Worm (Caenorhabditis elegans): Measurements from ENCODE around the gene pap-3.

The pap-3 gene

ce11 chrII:11772364-11772763, 44.0 kb downstream of the pap-3 start, which contains the start of gene F44E5.15:
TSS of gene F44E5.15 (plus strand) at chrII:11772664.
- TF ChIP-seq nhr-25 (tag; optimal IDR thresholded peaks at IDR 0.05) (no peak), C34F6.9 (tag; optimal IDR thresholded peaks at IDR 0.05) (no peak), elt-3 (tag; optimal IDR thresholded peaks at IDR 0.05) (no peak), unc-62 (GFP tag; optimal IDR thresholded peaks at IDR 0.05) (no peak), sem-4 (tag; optimal IDR thresholded peaks at IDR 0.05) (no peak), ztf-4 (tag; optimal IDR thresholded peaks at IDR 0.05) (no peak), crh-2 (tag; optimal IDR thresholded peaks at IDR 0.05) (no peak), mbf-1 (tag; optimal IDR thresholded peaks at IDR 0.05) (no peak), mdl-1 (tag; optimal IDR thresholded peaks at IDR 0.05) (no peak), F13H6.1 (tag; optimal IDR thresholded peaks at IDR 0.05) (no peak)

- TF ChIP-seq nhr-6 (tag; optimal IDR thresholded peaks at IDR 0.05), result no peak
- no peak for TF ChIP-seq sma-3 (GFP tag; optimal IDR thresholded peaks at IDR 0.05)
- no peak for TF ChIP-seq nhr-77 (tag; optimal IDR thresholded peaks at IDR 0.05)
- TF ChIP-seq nhr-25 (tag; optimal IDR thresholded peaks at IDR 0.05), result no peak
- TF ChIP-seq blmp-1 (tag; optimal IDR thresholded peaks at IDR 0.05; ENCODE audit: insufficient read depth), result no peak
- TF ChIP-seq F13H6.1 (tag; optimal IDR thresholded peaks at IDR 0.05), result no peak
- TF ChIP-seq ztf-1 (GFP tag; conservative IDR thresholded peaks at IDR 0.05), result no peak
- no peak for TF ChIP-seq alr-1 (tag; optimal IDR thresholded peaks at IDR 0.05)
- no peak for TF ChIP-seq fos-1 (tag; optimal IDR thresholded peaks at IDR 0.05)
- no peak for TF ChIP-seq nhr-11 (tag; optimal IDR thresholded peaks at IDR 0.05)
- TF ChIP-seq lin-13 (GFP tag; optimal IDR thresholded peaks at IDR 0.05), result no peak
- TF ChIP-seq crh-2 (tag; optimal IDR thresholded peaks at IDR 0.05), result no peak
- TF ChIP-seq ztf-4 (tag; optimal IDR thresholded peaks at IDR 0.05), result no peak
- no peak for TF ChIP-seq sma-9 (GFP tag; optimal IDR thresholded peaks at IDR 0.05)
- no peak for TF ChIP-seq sma-9 (tag; optimal IDR thresholded peaks at IDR 0.05)
- TF ChIP-seq nhr-21 (tag; optimal IDR thresholded peaks at IDR 0.05), result no peak
- TF ChIP-seq mab-5 (tag; optimal IDR thresholded peaks at IDR 0.05), result no peak
- no peak for TF ChIP-seq dmd-4 (tag; optimal IDR thresholded peaks at IDR 0.05)
- no peak for TF ChIP-seq mbf-1 (tag; optimal IDR thresholded peaks at IDR 0.05)
- TF ChIP-seq nhr-12 (tag; optimal IDR thresholded peaks at IDR 0.05), result no peak
- no peak for TF ChIP-seq gmeb-1 (tag; optimal IDR thresholded peaks at IDR 0.05)
Observed at ce11 chrII:11766472-11766871, 49.9 kb downstream of the pap-3 start, which contains the start of gene F44E5.2. TSS of gene F44E5.2 (plus strand) at chrII:11766772.

DNA sequence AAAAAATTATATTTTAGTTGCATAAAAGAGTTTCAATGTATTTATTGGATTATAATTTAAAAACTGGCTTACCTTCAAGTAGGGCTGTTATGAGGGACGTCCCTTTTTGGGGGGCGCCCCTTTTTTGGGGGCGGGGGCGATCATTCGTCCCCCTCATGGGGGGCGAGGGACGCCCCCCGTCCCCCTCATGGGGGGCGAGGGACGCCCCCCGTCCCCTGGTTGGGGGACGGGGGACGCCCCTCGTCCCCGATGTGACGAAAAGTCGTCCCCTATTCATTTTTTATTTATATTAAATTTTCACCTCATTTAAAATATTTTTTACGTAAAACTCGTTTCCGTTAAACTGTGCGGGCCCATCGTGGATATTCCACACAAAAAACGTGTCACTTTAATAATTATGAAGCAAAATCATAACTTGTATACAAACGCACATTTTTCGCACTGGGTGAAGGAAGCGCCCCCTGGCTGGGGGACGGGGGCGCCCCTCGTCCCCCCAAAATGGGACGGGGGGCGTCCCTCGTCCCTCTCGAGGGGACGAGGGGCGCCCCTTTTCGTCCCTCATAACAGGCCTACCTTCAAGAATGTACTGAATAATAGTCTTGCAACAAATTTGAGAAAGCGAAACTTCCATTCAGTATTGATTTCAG, 50.7 kb downstream of the pap-3 start:
- no peak for TF ChIP-seq ztf-4 (tag; optimal IDR thresholded peaks at IDR 0.05)
- TF ChIP-seq nhr-21 (tag; optimal IDR thresholded peaks at IDR 0.05), result no peak
- no peak for TF ChIP-seq nhr-12 (tag; optimal IDR thresholded peaks at IDR 0.05)
- no peak for TF ChIP-seq R02D3.7 (tag; optimal IDR thresholded peaks at IDR 0.05)
- TF ChIP-seq ZK546.5 (tag; optimal IDR thresholded peaks at IDR 0.05), result no peak
- TF ChIP-seq blmp-1 (tag; optimal IDR thresholded peaks at IDR 0.05; ENCODE audit: insufficient read depth), result no peak
- no peak for TF ChIP-seq fos-1 (tag; optimal IDR thresholded peaks at IDR 0.05)
- no peak for TF ChIP-seq mdl-1 (tag; optimal IDR thresholded peaks at IDR 0.05)
- TF ChIP-seq snpc-4 (tag; optimal IDR thresholded peaks at IDR 0.05), result no peak
